Worm (Caenorhabditis elegans) whole organism, L3 larva: Measurements from ENCODE around the gene gadr-3.

Experiments used
- R02D3.7 ChIP-seq: fragments of 150-350 bp; optimal IDR thresholded peaks from 2 replicates; lab custom pipeline; 2014; ENCODE audit warnings: missing biosample characterization, missing genetic modification characterization
- ZK546.5 ChIP-seq: sonication (generic microtip); optimal IDR thresholded peaks from 2 replicates; lab custom pipeline; 2017; ENCODE audit warnings: missing biosample characterization, missing genetic modification characterization
- aly-2 ChIP-seq: fragments of 150-350 bp; optimal IDR thresholded peaks from 2 replicates; lab custom pipeline; 2014; ENCODE audit warnings: missing biosample characterization, missing genetic modification characterization
- ama-1 ChIP-seq: fragments of 150-350 bp; optimal IDR thresholded peaks from 2 replicates; lab custom pipeline; 2018
- ceh-16 ChIP-seq: sonication (generic microtip); optimal IDR thresholded peaks from 2 replicates; lab custom pipeline; 2017; ENCODE audit warnings: missing biosample characterization, missing genetic modification characterization
- ceh-82 ChIP-seq: fragments of 150-350 bp; optimal IDR thresholded peaks from 2 replicates; lab custom pipeline; 2014; ENCODE audit warnings: missing biosample characterization, missing genetic modification characterization
- ceh-9 ChIP-seq: sonication (generic microtip); optimal IDR thresholded peaks from 2 replicates; lab custom pipeline; 2018; ENCODE audit warnings: missing biosample characterization, missing genetic modification characterization
- daf-12 ChIP-seq: fragments of 150-350 bp; optimal IDR thresholded peaks from 2 replicates; lab custom pipeline; 2014; ENCODE audit warnings: missing biosample characterization, missing genetic modification reagents, missing genetic modification characterization
- elt-1 ChIP-seq: fragments of 150-350 bp; optimal IDR thresholded peaks from 2 replicates; lab custom pipeline; 2014; ENCODE audit warnings: missing biosample characterization, missing genetic modification characterization
- elt-2 ChIP-seq: sonication (generic microtip); optimal IDR thresholded peaks from 2 replicates; lab custom pipeline; 2016; ENCODE audit warnings: missing genetic modification reagents, mild to moderate bottlenecking, missing genetic modification characterization, missing compliant biosample characterization
- elt-3 ChIP-seq, 3 experiments: fragments of 150-350 bp in 1 of 3; sonication (generic microtip) in 2 of 3; optimal IDR thresholded peaks; 2 replicates in 2 of 3; 4 replicates in 1 of 3; lab custom pipeline; 2014 to 2017; ENCODE audit warnings: missing biosample characterization in 3 of 3, missing genetic modification characterization in 3 of 3
- eor-1 ChIP-seq, 2 experiments: fragments of 150-350 bp; optimal IDR thresholded peaks; 2 replicates each; lab custom pipeline; 2014 to 2018; ENCODE audit warnings: missing biosample characterization in 2 of 2, missing genetic modification characterization in 2 of 2
- fos-1 ChIP-seq: fragments of 150-350 bp; optimal IDR thresholded peaks from 2 replicates; lab custom pipeline; 2014; ENCODE audit warnings: missing biosample characterization, missing genetic modification characterization
- jun-1 ChIP-seq: fragments of 150-350 bp; optimal IDR thresholded peaks from 2 replicates; lab custom pipeline; 2014; ENCODE audit warnings: missing biosample characterization, missing genetic modification reagents, missing genetic modification characterization
- lin-15B ChIP-seq: fragments of 150-350 bp; optimal IDR thresholded peaks from 2 replicates; lab custom pipeline; 2014; ENCODE audit warnings: missing biosample characterization, missing genetic modification characterization
- lin-39 ChIP-seq: fragments of 150-350 bp; optimal IDR thresholded peaks from 2 replicates; lab custom pipeline; 2018; ENCODE audit warnings: missing biosample characterization, missing genetic modification reagents, missing genetic modification characterization
- lsy-12 ChIP-seq: sonication (generic microtip); optimal IDR thresholded peaks from 2 replicates; lab custom pipeline; 2016; ENCODE audit warnings: mild to moderate bottlenecking, missing genetic modification characterization, missing compliant biosample characterization
- mml-1 ChIP-seq: fragments of 150-350 bp; sonication (generic microtip); optimal IDR thresholded peaks from 3 replicates; lab custom pipeline; 2014; ENCODE audit warnings: missing biosample characterization, missing genetic modification characterization
- nfya-1 ChIP-seq: sonication (generic microtip); optimal IDR thresholded peaks from 2 replicates; lab custom pipeline; 2017; ENCODE audit warnings: missing genetic modification characterization, mild to moderate bottlenecking, missing compliant biosample characterization, antibody characterized with exemption, moderate library complexity; ENCODE audit not compliant: insufficient read depth
- nhr-12 ChIP-seq: fragments of 150-350 bp; optimal IDR thresholded peaks from 2 replicates; lab custom pipeline; 2014; ENCODE audit warnings: missing biosample characterization, missing genetic modification characterization
- nhr-23 ChIP-seq: fragments of 150-350 bp; optimal IDR thresholded peaks from 2 replicates; lab custom pipeline; 2014; ENCODE audit warnings: missing biosample characterization, missing genetic modification reagents, missing genetic modification characterization
- nhr-237 ChIP-seq: fragments of 150-350 bp; optimal IDR thresholded peaks from 2 replicates; lab custom pipeline; 2014; ENCODE audit warnings: missing biosample characterization, missing genetic modification characterization
- nhr-43 ChIP-seq: sonication (generic microtip); optimal IDR thresholded peaks from 2 replicates; lab custom pipeline; 2016; ENCODE audit warnings: mild to moderate bottlenecking, missing genetic modification characterization, missing compliant biosample characterization; ENCODE audit not compliant: poor library complexity, severe bottlenecking
- nhr-76 ChIP-seq: fragments of 150-350 bp; sonication (generic microtip); optimal IDR thresholded peaks from 5 replicates; lab custom pipeline; 2014; ENCODE audit warnings: missing biosample characterization, missing genetic modification characterization
- nhr-77 ChIP-seq: fragments of 150-350 bp; optimal IDR thresholded peaks from 2 replicates; lab custom pipeline; 2014; ENCODE audit warnings: missing biosample characterization, missing genetic modification characterization
- pha-4 ChIP-seq: fragments of 150-350 bp; optimal IDR thresholded peaks from 2 replicates; lab custom pipeline; 2014; ENCODE audit warnings: missing biosample characterization, missing genetic modification reagents, missing genetic modification characterization
- pqm-1 ChIP-seq: fragments of 150-350 bp; optimal IDR thresholded peaks from 2 replicates; lab custom pipeline; 2017; ENCODE audit warnings: missing biosample characterization, missing genetic modification characterization, inconsistent platforms
- tbx-2 ChIP-seq: sonication (generic microtip); optimal IDR thresholded peaks from 2 replicates; lab custom pipeline; 2016; ENCODE audit warnings: mild to moderate bottlenecking, missing genetic modification characterization, missing compliant biosample characterization
- unc-39 ChIP-seq: sonication (generic microtip); optimal IDR thresholded peaks from 4 replicates; lab custom pipeline; 2017; ENCODE audit warnings: missing biosample characterization, missing genetic modification characterization
- zag-1 ChIP-seq: fragments of 150-350 bp; optimal IDR thresholded peaks from 2 replicates; lab custom pipeline; 2014; ENCODE audit warnings: missing biosample characterization, missing genetic modification characterization
- ztf-11 ChIP-seq: fragments of 150-350 bp; optimal IDR thresholded peaks from 2 replicates; lab custom pipeline; 2014; ENCODE audit warnings: missing biosample characterization, missing genetic modification characterization
- ztf-4 ChIP-seq: fragments of 150-350 bp; optimal IDR thresholded peaks from 2 replicates; lab custom pipeline; 2014; ENCODE audit warnings: missing biosample characterization, missing genetic modification characterization

The gadr-3 gene

DNA sequence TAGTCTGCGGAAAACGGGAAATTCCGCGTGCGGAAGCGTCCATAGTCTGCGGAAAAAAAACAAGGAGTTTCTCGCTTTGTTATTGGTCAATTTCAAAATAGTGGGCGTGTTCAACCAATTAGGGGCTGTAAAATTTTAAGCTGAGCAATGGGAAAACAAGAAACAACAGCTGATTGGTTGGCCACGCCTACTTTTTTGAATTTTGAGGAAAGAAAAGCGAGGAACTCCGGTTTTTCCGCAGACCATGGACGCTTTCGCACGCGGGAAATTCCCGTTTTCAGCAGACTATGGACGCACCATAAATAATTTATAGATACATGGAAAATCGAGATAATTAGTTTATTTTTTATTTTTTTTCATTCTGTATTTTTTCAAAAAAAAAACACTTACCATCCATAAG, 15.9 kb upstream of the gadr-3 start:
- peak; percentile 53 for TF ChIP-seq nfya-1 (tag; lab: Kevin White, UChicago)

DNA sequence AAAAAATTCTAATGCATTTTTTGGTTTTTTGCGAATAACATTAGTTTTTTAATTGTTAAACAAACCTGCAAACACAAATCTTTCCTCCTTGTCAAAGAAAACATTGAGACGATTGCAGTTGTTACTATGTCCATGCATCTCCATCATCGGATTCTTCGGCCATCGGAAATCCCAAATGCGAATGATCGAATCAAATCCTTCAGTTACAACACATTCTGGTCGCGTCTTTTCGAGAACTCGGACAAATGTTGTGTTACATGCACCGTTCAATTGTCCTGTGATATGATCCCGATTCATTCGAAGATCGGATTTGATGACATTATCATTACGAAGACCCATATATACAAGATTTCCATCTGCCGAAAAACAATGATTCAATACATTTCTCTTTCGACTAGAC, 14.5 kb upstream of the gadr-3 start:
- no peak for TF ChIP-seq unc-39 (tag; lab: Kevin White, UChicago)
- peak; percentile 74 for TF ChIP-seq ama-1
- no peak for TF ChIP-seq pha-4

DNA sequence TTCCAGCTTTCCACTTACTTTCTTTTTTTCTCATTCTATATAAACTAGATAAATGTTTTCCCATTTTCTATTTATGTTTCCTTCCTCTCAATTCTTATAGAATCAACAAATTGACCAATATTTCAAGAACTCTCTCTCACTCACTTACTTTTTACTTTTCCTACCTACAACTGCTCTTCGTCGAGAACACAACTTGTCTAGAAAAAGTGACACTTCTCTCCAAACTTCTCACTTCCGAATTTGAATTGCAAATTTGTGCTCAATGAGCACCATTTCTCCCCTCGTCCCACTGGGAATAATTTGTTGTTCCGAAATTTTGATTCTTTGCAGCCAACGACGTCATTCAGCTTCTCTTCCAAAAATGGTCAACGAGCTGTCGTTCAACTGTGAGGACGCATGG, 12.3 kb upstream of the gadr-3 start, which contains the start of gene F47D12.3:
Gene F47D12.3 (plus strand): TSS at position 331 of the 400 bp plus-strand sequence.
- TF ChIP-seq lin-39 (tag; lab: Kevin White, UChicago) = peak; percentile 27
- no peak for TF ChIP-seq unc-39 (tag; lab: Kevin White, UChicago)

DNA sequence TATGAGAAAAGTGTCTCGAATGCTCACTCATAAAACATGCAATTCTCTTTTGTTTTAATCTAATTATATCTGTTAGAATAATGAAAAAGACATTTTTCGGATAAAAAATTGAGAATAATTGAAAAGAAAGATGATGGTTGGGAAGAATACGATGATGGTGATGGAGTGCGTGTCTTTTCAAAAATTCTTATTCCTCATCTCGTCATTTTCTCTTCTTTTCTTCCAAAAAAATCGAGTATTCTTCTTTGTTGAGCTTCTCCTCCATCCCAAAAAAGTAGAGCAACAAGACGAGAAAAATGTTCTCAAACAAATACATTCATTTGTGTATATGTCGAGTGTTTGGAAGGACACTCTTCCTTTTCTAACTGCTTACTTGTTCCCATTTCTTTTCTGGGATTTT, 11.8 kb upstream of the gadr-3 start:
- no peak for TF ChIP-seq eor-1 (tag; optimal IDR thresholded peaks at IDR 0.05; lab: Kevin White, UChicago)
- no peak for TF ChIP-seq fos-1
- no peak for TF ChIP-seq ZK546.5 (tag; lab: Kevin White, UChicago)
- no peak for TF ChIP-seq ceh-82 (tag; lab: Kevin White, UChicago)
- no peak for TF ChIP-seq ztf-4
- no peak for TF ChIP-seq mml-1 (tag; lab: Kevin White, UChicago)
- no peak for TF ChIP-seq nfya-1 (tag; lab: Kevin White, UChicago)
- no peak for TF ChIP-seq ztf-11 (tag; lab: Kevin White, UChicago)

DNA sequence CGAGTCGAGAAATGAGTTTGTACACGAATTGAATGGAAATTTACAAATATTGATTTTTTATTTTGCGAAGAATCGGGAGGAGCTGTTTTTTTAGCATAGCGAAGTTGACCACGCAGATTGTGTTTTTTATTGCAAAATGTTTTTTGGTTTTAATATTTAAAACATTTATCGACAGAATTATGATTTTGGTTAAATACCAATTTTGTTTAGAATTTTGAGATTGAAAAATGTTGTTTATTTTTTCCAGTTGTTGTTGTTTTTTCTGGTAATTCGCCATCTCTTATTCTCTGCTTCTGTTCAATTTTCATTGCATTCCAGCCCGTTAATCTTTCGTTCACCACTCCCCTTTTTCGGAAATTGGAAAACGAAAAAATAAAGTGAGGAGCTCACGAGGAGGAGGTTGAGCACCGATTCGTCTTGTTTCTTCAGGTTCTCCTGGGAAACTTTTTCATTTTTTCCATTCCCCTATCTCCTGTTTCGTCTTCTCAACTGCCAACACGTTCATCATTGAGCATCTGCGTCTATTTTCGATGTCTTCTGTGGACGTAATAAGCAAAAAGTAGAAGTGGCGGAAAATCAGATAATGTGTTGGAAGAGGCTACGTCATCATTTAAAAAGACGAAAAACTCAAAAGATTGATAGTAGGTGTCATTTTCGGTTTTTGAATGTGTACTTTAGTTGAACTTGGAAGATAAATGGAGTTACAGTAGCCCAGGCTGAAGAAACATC, 10.3 kb upstream of the gadr-3 start, which contains the start of gene F47D12.7:
Gene F47D12.7 (minus strand): TSS at position 51 of the 729 bp plus-strand sequence.
- TF ChIP-seq zag-1 (tag; lab: Kevin White, UChicago) (no peak), tbx-2 (tag; lab: Kevin White, UChicago) (no peak), elt-1 (tag; lab: Kevin White, UChicago) (peak; percentile 42)

DNA sequence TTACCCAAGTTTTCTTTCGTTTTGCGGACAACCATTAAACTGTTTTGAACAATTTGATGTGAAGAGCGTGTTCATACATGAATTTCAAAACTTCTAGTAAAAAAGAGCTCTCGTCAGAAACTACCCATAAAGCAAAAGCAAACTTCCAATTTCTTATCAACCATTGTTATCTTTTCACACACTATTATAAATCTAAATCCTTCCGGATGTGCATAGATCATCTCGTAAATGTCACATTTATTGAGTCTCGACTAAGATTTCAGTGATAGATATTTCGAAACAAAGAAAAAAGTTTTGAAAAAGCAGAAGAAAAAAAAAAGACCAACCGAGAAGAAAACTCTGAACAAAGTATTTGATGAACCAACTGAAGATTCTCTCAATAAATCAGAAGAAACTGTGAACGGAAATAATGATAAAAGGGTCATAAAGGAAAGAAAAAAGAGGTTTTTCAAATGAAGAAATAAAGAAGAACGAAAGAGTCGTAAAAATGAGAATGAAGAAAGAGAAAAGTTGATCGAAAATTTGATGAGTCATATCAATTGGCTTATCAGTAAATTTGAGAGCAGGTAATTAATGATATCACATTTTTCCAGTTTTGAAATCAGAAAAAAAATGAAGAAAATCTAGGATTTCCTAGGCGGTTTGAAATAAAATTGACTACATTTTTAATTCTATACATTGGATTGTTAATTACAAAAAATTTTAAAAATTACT, 4.8 kb upstream of the gadr-3 start:
- TF ChIP-seq elt-1 (tag; lab: Kevin White, UChicago) = peak; percentile 91
- peak; percentile 74 for TF ChIP-seq elt-2
- peak; percentile 38 for TF ChIP-seq pqm-1
- no peak for TF ChIP-seq ceh-9 (tag; lab: Kevin White, UChicago)
- no peak for TF ChIP-seq fos-1
- peak; percentile 19 for TF ChIP-seq jun-1 (tag; lab: Kevin White, UChicago)
- no peak for TF ChIP-seq ceh-16 (tag; lab: Kevin White, UChicago)

DNA sequence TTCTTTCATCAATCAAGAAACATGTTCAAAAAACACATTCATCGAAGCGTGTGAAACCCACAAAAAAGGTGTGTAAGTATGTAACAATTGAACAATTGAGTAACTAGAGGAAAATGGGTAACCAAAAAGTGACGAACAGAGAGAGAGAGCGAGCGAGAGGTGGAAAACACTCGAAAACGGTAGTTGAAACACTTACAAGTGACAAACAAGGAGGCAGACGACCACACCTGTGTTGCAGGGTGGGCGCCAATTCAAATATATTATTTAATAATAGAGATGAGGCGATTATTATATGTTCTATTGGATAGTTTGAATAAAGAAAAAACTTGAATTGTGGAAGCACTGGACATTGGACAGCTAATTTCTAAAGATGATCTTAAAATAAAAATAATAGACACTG, 3.6 kb upstream of the gadr-3 start:
- TF ChIP-seq lin-15B (tag; lab: Kevin White, UChicago) (peak; percentile 76), daf-12 (tag; lab: Kevin White, UChicago) (no peak), nfya-1 (tag; lab: Kevin White, UChicago) (peak; percentile 13)
- TF ChIP-seq, all 47 proteins: peak for 2

DNA sequence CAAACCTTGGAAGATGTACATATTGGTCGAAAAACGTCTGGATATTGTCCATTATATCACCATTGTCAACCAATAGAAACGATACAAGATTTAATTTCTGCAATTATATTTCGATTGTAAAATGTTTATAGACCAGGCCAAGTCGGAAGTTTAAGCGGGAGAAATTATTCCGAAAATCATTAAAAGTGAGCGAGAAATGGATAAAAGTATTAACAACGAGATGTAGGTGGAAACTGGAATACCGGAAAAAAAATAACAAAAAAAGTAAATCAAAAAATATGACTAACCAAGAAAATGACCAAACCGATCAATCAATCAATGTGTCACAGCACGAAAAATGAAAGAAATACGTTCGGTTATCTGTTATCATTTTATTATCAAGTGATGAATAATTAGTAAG, 1.4 kb upstream of the gadr-3 start, which contains the start of gene F47D12.6:
Gene F47D12.6 (minus strand): TSS at position 101 of the 400 bp plus-strand sequence.
- TF ChIP-seq nhr-237 (tag; lab: Kevin White, UChicago) (no peak), elt-1 (tag; lab: Kevin White, UChicago) (no peak), nhr-76 (tag; lab: Kevin White, UChicago) (no peak), lsy-12 (tag; lab: Kevin White, UChicago) (no peak), nhr-43 (no peak), elt-3 (tag; optimal IDR thresholded peaks at IDR 0.05; lab: Kevin White, UChicago) (no peak), elt-2 (no peak), aly-2 (tag; lab: Kevin White, UChicago) (no peak), lin-39 (tag; lab: Kevin White, UChicago) (no peak), nhr-23 (tag; lab: Kevin White, UChicago) (no peak), ztf-11 (tag; lab: Kevin White, UChicago) (no peak), pha-4 (no peak), ceh-9 (tag; lab: Kevin White, UChicago) (no peak), R02D3.7 (tag; lab: Kevin White, UChicago) (no peak), nhr-12 (no peak), ama-1 (no peak), nhr-77 (tag; lab: Kevin White, UChicago) (no peak), jun-1 (tag; lab: Kevin White, UChicago) (no peak), lin-15B (tag; lab: Kevin White, UChicago) (no peak)
